Worm (Caenorhabditis elegans) whole organism, young adult: ENCODE data around the gene Y22D7AL.4.

ENCODE experiments used
- B0035.1 ChIP-seq: sonication (generic microtip); optimal IDR thresholded peaks from 2 replicates; lab custom pipeline; 2016; ENCODE audit warnings: missing genetic modification characterization, mild to moderate bottlenecking, missing compliant biosample characterization, missing genotype, missing genetic modification reagents
- B0261.1 ChIP-seq: sonication (generic microtip); optimal IDR thresholded peaks from 2 replicates; lab custom pipeline; 2016; ENCODE audit warnings: mild to moderate bottlenecking, missing genetic modification characterization, moderate library complexity, missing compliant biosample characterization
- C17E4.6 ChIP-seq: fragments of 200-800 bp; sonication (Bioruptor generic); IDR thresholded peaks from 2 replicates; pipeline ENCODE4 v1.3.6; 2022; ENCODE audit warnings: missing genetic modification reagents, missing genetic modification characterization, missing compliant biosample characterization
- F22D6.2 ChIP-seq: sonication (generic microtip); optimal IDR thresholded peaks from 2 replicates; lab custom pipeline; 2016; ENCODE audit warnings: mild to moderate bottlenecking, missing genetic modification characterization, missing compliant biosample characterization
- F33H1.4 ChIP-seq: fragments of 200-800 bp; sonication (Bioruptor generic); IDR thresholded peaks from 2 replicates; pipeline ENCODE4 v1.3.6; 2022; ENCODE audit warnings: missing genetic modification reagents, missing genetic modification characterization, missing compliant biosample characterization
- F57A8.1 ChIP-seq: fragments of 200-800 bp; sonication (Bioruptor generic); optimal IDR thresholded peaks from 2 replicates; lab custom pipeline; 2018; ENCODE audit warnings: mild to moderate bottlenecking, missing genetic modification characterization, moderate library complexity, missing compliant biosample characterization
- F57C9.4 ChIP-seq: sonication (generic microtip); optimal IDR thresholded peaks from 2 replicates; lab custom pipeline; 2017; ENCODE audit warnings: mild to moderate bottlenecking, missing genetic modification characterization, missing compliant biosample characterization
- Y53F4B.3 ChIP-seq: fragments of 200-800 bp; sonication (Bioruptor generic); IDR thresholded peaks from 2 replicates; pipeline ENCODE4 v1.3.6; 2022; ENCODE audit warnings: missing genetic modification reagents, missing genetic modification characterization, missing compliant biosample characterization
- Y56A3A.18 ChIP-seq: fragments of 200-800 bp; sonication (Bioruptor generic); IDR thresholded peaks from 2 replicates; pipeline ENCODE4 v1.3.6; 2022; ENCODE audit warnings: missing genetic modification reagents, missing genetic modification characterization, missing compliant biosample characterization
- ama-1 ChIP-seq, 3 experiments: fragments of 150-350 bp in 1 of 3; sonication (generic microtip) in 2 of 3; optimal IDR thresholded peaks; 2 replicates each; lab custom pipeline; 2014 to 2018; ENCODE audit warnings: missing biosample characterization in 2 of 3, missing genetic modification characterization in 2 of 3, missing genetic modification reagents in 2 of 3
- aptf-2 ChIP-seq: fragments of 200-800 bp; sonication (Bioruptor generic); conservative IDR thresholded peaks from 2 replicates; pipeline ENCODE4 v1.3.6; 2022; ENCODE audit warnings: missing genetic modification reagents, missing genetic modification characterization, missing compliant biosample characterization
- aptf-3 ChIP-seq: fragments of 200-800 bp; sonication (Bioruptor generic); IDR thresholded peaks from 2 replicates; pipeline ENCODE4 v1.3.6; 2022; ENCODE audit warnings: missing genetic modification characterization, missing compliant biosample characterization
- attf-6 ChIP-seq: fragments of 200-800 bp; sonication (Bioruptor generic); IDR thresholded peaks from 2 replicates; pipeline ENCODE4 v1.3.6; 2022; ENCODE audit warnings: missing genetic modification reagents, missing genetic modification characterization, missing compliant biosample characterization
- cebp-1 ChIP-seq, 2 experiments: fragments of 200-800 bp in 1 of 2; sonication (Bioruptor generic) in 1 of 2; sonication (generic microtip) in 1 of 2; IDR thresholded peaks in 1 of 2; optimal IDR thresholded peaks in 1 of 2; 2 replicates each; pipeline versions ENCODE4 v1.3.6 to Lab custom; 2017 to 2022; ENCODE audit warnings: missing compliant biosample characterization in 2 of 2, missing genetic modification characterization in 2 of 2, mild to moderate bottlenecking in 1 of 2, missing genetic modification reagents in 1 of 2, moderate library complexity in 1 of 2
- ceh-100 ChIP-seq: fragments of 200-800 bp; sonication (Bioruptor generic); IDR thresholded peaks from 2 replicates; pipeline ENCODE4 v1.3.6; 2022; ENCODE audit warnings: missing genetic modification reagents, missing genetic modification characterization, missing compliant biosample characterization
- ceh-40 ChIP-seq: fragments of 200-800 bp; sonication (Bioruptor generic); IDR thresholded peaks from 2 replicates; pipeline ENCODE4 v1.3.6; 2022; ENCODE audit warnings: missing genetic modification characterization, missing compliant biosample characterization
- ceh-91 ChIP-seq: fragments of 200-800 bp; sonication (Bioruptor generic); IDR thresholded peaks from 2 replicates; pipeline ENCODE4 v1.3.6; 2022; ENCODE audit warnings: missing genetic modification reagents, missing genetic modification characterization, missing compliant biosample characterization
- die-1 ChIP-seq: sonication (generic microtip); optimal IDR thresholded peaks from 2 replicates; lab custom pipeline; 2016; ENCODE audit warnings: missing genotype, mild to moderate bottlenecking, missing genetic modification characterization, missing compliant biosample characterization
- dpff-1 ChIP-seq: sonication (generic microtip); optimal IDR thresholded peaks from 2 replicates; lab custom pipeline; 2017; ENCODE audit warnings: mild to moderate bottlenecking, missing genetic modification characterization, missing compliant biosample characterization
- efl-1 ChIP-seq: fragments of 150-350 bp; optimal IDR thresholded peaks from 2 replicates; lab custom pipeline; 2014; ENCODE audit warnings: missing biosample characterization, missing genetic modification reagents, missing genetic modification characterization
- ekl-4 ChIP-seq: fragments of 200-800 bp; sonication (Bioruptor generic); IDR thresholded peaks from 2 replicates; pipeline ENCODE4 v1.3.6; 2022; ENCODE audit warnings: missing genetic modification reagents, missing genetic modification characterization, missing compliant biosample characterization
- gei-17 ChIP-seq: fragments of 200-800 bp; sonication (Bioruptor generic); optimal IDR thresholded peaks from 2 replicates; lab custom pipeline; 2018; ENCODE audit warnings: mild to moderate bottlenecking, missing genetic modification characterization, missing compliant biosample characterization
- hlh-26 ChIP-seq: fragments of 200-800 bp; sonication (Bioruptor generic); conservative IDR thresholded peaks from 2 replicates; pipeline ENCODE4 v1.3.6; 2022; ENCODE audit warnings: missing genetic modification reagents, missing genetic modification characterization, missing compliant biosample characterization
- lag-1 ChIP-seq: fragments of 200-800 bp; sonication (Bioruptor generic); IDR thresholded peaks from 2 replicates; pipeline ENCODE4 v1.3.6; 2022; ENCODE audit warnings: missing genetic modification reagents, missing genetic modification characterization, missing compliant biosample characterization
- let-607 ChIP-seq, 2 experiments: fragments of 200-800 bp in 1 of 2; sonication (Bioruptor generic) in 1 of 2; sonication (generic microtip) in 1 of 2; optimal IDR thresholded peaks; 2 replicates each; lab custom pipeline; 2016 to 2018; ENCODE audit warnings: mild to moderate bottlenecking in 2 of 2, missing compliant biosample characterization in 2 of 2, missing genetic modification characterization in 2 of 2, moderate library complexity in 2 of 2, missing genotype in 1 of 2
- lin-26 ChIP-seq: fragments of 200-800 bp; sonication (Bioruptor generic); IDR thresholded peaks from 2 replicates; pipeline ENCODE4 v1.3.6; 2022; ENCODE audit warnings: missing genetic modification reagents, missing genetic modification characterization, missing compliant biosample characterization
- lin-54 ChIP-seq: fragments of 200-800 bp; sonication (Bioruptor generic); optimal IDR thresholded peaks from 2 replicates; lab custom pipeline; 2018; ENCODE audit warnings: mild to moderate bottlenecking, missing genetic modification characterization, missing compliant biosample characterization
- lsl-1 ChIP-seq: fragments of 200-800 bp; sonication (Bioruptor generic); optimal IDR thresholded peaks from 2 replicates; lab custom pipeline; 2018; ENCODE audit warnings: mild to moderate bottlenecking, missing genetic modification characterization, moderate library complexity, missing compliant biosample characterization
- madf-10 ChIP-seq: sonication (generic microtip); optimal IDR thresholded peaks from 2 replicates; lab custom pipeline; 2016; ENCODE audit warnings: mild to moderate bottlenecking, missing genetic modification characterization, missing compliant biosample characterization
- madf-6 ChIP-seq: fragments of 200-800 bp; sonication (Bioruptor generic); IDR thresholded peaks from 2 replicates; pipeline ENCODE4 v1.3.6; 2022; ENCODE audit warnings: missing genetic modification reagents, missing genetic modification characterization, missing compliant biosample characterization
- mxl-1 ChIP-seq: sonication (generic microtip); optimal IDR thresholded peaks from 2 replicates; lab custom pipeline; 2016; ENCODE audit warnings: missing genetic modification characterization, missing compliant biosample characterization
- nfya-2 ChIP-seq: fragments of 200-800 bp; sonication (Bioruptor generic); IDR thresholded peaks from 2 replicates; pipeline ENCODE4 v1.3.6; 2022; ENCODE audit warnings: missing genetic modification reagents, missing genetic modification characterization, missing compliant biosample characterization
- nhr-179 ChIP-seq: sonication (generic microtip); optimal IDR thresholded peaks from 2 replicates; lab custom pipeline; 2016; ENCODE audit warnings: mild to moderate bottlenecking, missing genetic modification characterization, missing compliant biosample characterization
- nhr-80 ChIP-seq: sonication (generic microtip); optimal IDR thresholded peaks from 2 replicates; lab custom pipeline; 2016; ENCODE audit warnings: missing genetic modification characterization, missing compliant biosample characterization
- nhr-90 ChIP-seq: sonication (generic microtip); optimal IDR thresholded peaks from 2 replicates; lab custom pipeline; 2016; ENCODE audit warnings: missing genotype, mild to moderate bottlenecking, missing genetic modification characterization, missing compliant biosample characterization
- rcor-1 ChIP-seq: fragments of 200-800 bp; sonication (Bioruptor generic); IDR thresholded peaks from 2 replicates; pipeline ENCODE4 v1.3.6; 2022; ENCODE audit warnings: missing genetic modification reagents, missing genetic modification characterization, missing compliant biosample characterization
- rpc-1 ChIP-seq, 2 experiments: fragments of 150-350 bp in 1 of 2; sonication (generic microtip) in 1 of 2; optimal IDR thresholded peaks; 2 replicates each; lab custom pipeline; 2014 to 2018; ENCODE audit warnings: missing biosample characterization in 1 of 2, missing genetic modification characterization in 1 of 2, missing genetic modification reagents in 1 of 2, missing genotype in 1 of 2
- sea-2 ChIP-seq: fragments of 200-800 bp; sonication (Bioruptor generic); IDR thresholded peaks from 2 replicates; pipeline ENCODE4 v1.3.6; 2022; ENCODE audit warnings: missing genetic modification characterization, missing compliant biosample characterization
- snpc-3.4 ChIP-seq: sonication (generic microtip); optimal IDR thresholded peaks from 2 replicates; lab custom pipeline; 2017; ENCODE audit warnings: missing genetic modification characterization, mild to moderate bottlenecking, missing compliant biosample characterization, antibody characterized with exemption, moderate library complexity, missing genotype, missing genetic modification reagents
- tbx-9 ChIP-seq: sonication (generic microtip); optimal IDR thresholded peaks from 2 replicates; lab custom pipeline; 2016; ENCODE audit warnings: borderline replicate concordance, missing genetic modification characterization, inconsistent platforms, missing compliant biosample characterization
- tlf-1 ChIP-seq: fragments of 200-800 bp; sonication (Bioruptor generic); optimal IDR thresholded peaks from 2 replicates; lab custom pipeline; 2018; ENCODE audit warnings: mild to moderate bottlenecking, missing genetic modification characterization, missing compliant biosample characterization
- zfh-2 ChIP-seq: fragments of 200-800 bp; sonication (Bioruptor generic); conservative IDR thresholded peaks from 2 replicates; pipeline ENCODE4 v1.3.6; 2022; ENCODE audit warnings: missing genetic modification reagents, missing genetic modification characterization, missing compliant biosample characterization
- ztf-18 ChIP-seq: sonication (generic microtip); optimal IDR thresholded peaks from 2 replicates; lab custom pipeline; 2016; ENCODE audit warnings: missing genotype, mild to moderate bottlenecking, missing genetic modification characterization, missing compliant biosample characterization
- ztf-28 ChIP-seq: fragments of 200-800 bp; sonication (Bioruptor generic); IDR thresholded peaks from 2 replicates; pipeline ENCODE4 v1.3.6; 2022; ENCODE audit warnings: missing genetic modification reagents, missing genetic modification characterization, missing compliant biosample characterization
- ztf-3 ChIP-seq: fragments of 200-800 bp; sonication (Bioruptor generic); optimal IDR thresholded peaks from 2 replicates; lab custom pipeline; 2018; ENCODE audit warnings: mild to moderate bottlenecking, missing genetic modification characterization, missing compliant biosample characterization

The Y22D7AL.4 gene

ce11 chrIII:1616245-1617026, 10.0 kb upstream of the Y22D7AL.4 start (continued):
- TF ChIP-seq ceh-100 (GFP tag; lab: Robert Waterston, UW) (peak; percentile 50; the same call in 1 of the 2 replicates), B0261.1 (tag; lab: Kevin White, UChicago) (peak; percentile 29), ama-1 (optimal IDR thresholded peaks at IDR 0.05; lab: Kevin White, UChicago) (peak; percentile 94), ama-1 (GFP tag; optimal IDR thresholded peaks at IDR 0.05; lab: Kevin White, UChicago) (no peak), gei-17 (GFP tag; lab: Kevin White, UChicago) (peak; percentile 32), ceh-91 (no peak), nhr-80 (no peak), aptf-2 (no peak), tbx-9 (tag; lab: Kevin White, UChicago) (peak; percentile 37), cebp-1 (GFP tag; IDR thresholded peaks at IDR 0.05; lab: Robert Waterston, UW) (0 out of 2 replicates have a peak, but pooled peaks have one; percentile 7), cebp-1 (tag; optimal IDR thresholded peaks at IDR 0.05; lab: Kevin White, UChicago) (peak; percentile 68), Y53F4B.3 (GFP tag; lab: Robert Waterston, UW) (no peak), attf-6 (0 out of 2 replicates have a peak, but pooled peaks have one; percentile 37), let-607 (tag; optimal IDR thresholded peaks at IDR 0.05; lab: Kevin White, UChicago) (peak in 1 of 2 experiments; percentile 47), snpc-3.4 (tag; lab: Kevin White, UChicago) (no peak), lin-26 (GFP tag; lab: Robert Waterston, UW) (peak; percentile 44; the same call in 1 of the 2 replicates), ztf-18 (peak; percentile 40), tlf-1 (peak; percentile 74), madf-6 (peak; percentile 63), rcor-1 (GFP tag; lab: Robert Waterston, UW) (peak; percentile 47; the same call in 1 of the 2 replicates), C17E4.6 (GFP tag; lab: Robert Waterston, UW) (0 out of 2 replicates have a peak, but pooled peaks have one; percentile 17), efl-1 (peak; percentile 45), madf-10 (tag; lab: Kevin White, UChicago) (peak; percentile 6), lag-1 (GFP tag; lab: Robert Waterston, UW) (no peak), rpc-1 (optimal IDR thresholded peaks at IDR 0.05; lab: Kevin White, UChicago) (no peak), rpc-1 (tag; optimal IDR thresholded peaks at IDR 0.05; lab: Kevin White, UChicago) (no peak), mxl-1 (peak; percentile 48), nhr-90 (peak; percentile 64), zfh-2 (no peak), F33H1.4 (GFP tag; lab: Robert Waterston, UW) (no peak), ceh-40 (GFP tag; lab: Robert Waterston, UW) (peak; percentile 55; the same call in 1 of the 2 replicates), die-1 (tag; lab: Kevin White, UChicago) (peak; percentile 26), hlh-26 (GFP tag; lab: Robert Waterston, UW) (no peak), F22D6.2 (tag; lab: Kevin White, UChicago) (no peak), sea-2 (GFP tag; lab: Robert Waterston, UW) (no peak), ztf-28 (GFP tag; lab: Robert Waterston, UW) (no peak), Y56A3A.18 (GFP tag; lab: Robert Waterston, UW) (0 out of 2 replicates have a peak, but pooled peaks have one; percentile 29), ztf-3 (peak; percentile 29), nhr-179 (tag; lab: Kevin White, UChicago) (no peak), ekl-4 (GFP tag; lab: Robert Waterston, UW) (peak; percentile 80), F57A8.1 (no peak), dpff-1 (tag; lab: Kevin White, UChicago) (peak; percentile 92), nfya-2 (GFP tag; lab: Robert Waterston, UW) (peak; percentile 78), aptf-3 (GFP tag; lab: Robert Waterston, UW) (0 out of 2 replicates have a peak, but pooled peaks have one; percentile 41), B0035.1 (tag; lab: Kevin White, UChicago) (peak; percentile 44), F57C9.4 (tag; lab: Kevin White, UChicago) (peak; percentile 90), lin-54 (GFP tag; lab: Kevin White, UChicago) (peak; percentile 87), lsl-1 (GFP tag; lab: Kevin White, UChicago) (peak; percentile 55)
